Worm (Caenorhabditis elegans) whole organism, late embryonic: ENCODE data around the gene lron-7.

Source experiments
- ama-1 ChIP-seq: fragments of 150-350 bp; optimal IDR thresholded peaks from 2 replicates; lab custom pipeline; 2014
- ceh-30 ChIP-seq: fragments of 150-350 bp; optimal IDR thresholded peaks from 2 replicates; lab custom pipeline; 2014; ENCODE audit warnings: missing biosample characterization, missing genetic modification characterization
- fkh-10 ChIP-seq: fragments of 150-350 bp; optimal IDR thresholded peaks from 2 replicates; lab custom pipeline; 2014; ENCODE audit warnings: missing biosample characterization, missing genetic modification reagents, missing genetic modification characterization
- fkh-6 ChIP-seq: sonication (generic microtip); optimal IDR thresholded peaks from 2 replicates; lab custom pipeline; 2016; ENCODE audit warnings: missing genetic modification characterization, missing compliant biosample characterization
- hlh-13 ChIP-seq: fragments of 200-800 bp; sonication (Bioruptor generic); optimal IDR thresholded peaks from 2 replicates; lab custom pipeline; 2018; ENCODE audit warnings: mild to moderate bottlenecking, missing genetic modification characterization, missing compliant biosample characterization
- lin-11 ChIP-seq: fragments of 200-800 bp; sonication (Bioruptor generic); optimal IDR thresholded peaks from 2 replicates; lab custom pipeline; 2018; ENCODE audit warnings: mild to moderate bottlenecking, missing genetic modification characterization, missing compliant biosample characterization
- odd-2 ChIP-seq: sonication (generic microtip); optimal IDR thresholded peaks from 2 replicates; lab custom pipeline; 2017; ENCODE audit warnings: antibody characterized with exemption, mild to moderate bottlenecking, missing genetic modification characterization, missing compliant biosample characterization
- sox-4 ChIP-seq: sonication (generic microtip); optimal IDR thresholded peaks from 2 replicates; lab custom pipeline; 2017; ENCODE audit warnings: mild to moderate bottlenecking, missing genetic modification characterization, inconsistent platforms, missing compliant biosample characterization
- tbx-2 ChIP-seq: sonication (generic microtip); optimal IDR thresholded peaks from 2 replicates; lab custom pipeline; 2016; ENCODE audit warnings: missing genetic modification characterization, missing compliant biosample characterization

DNA sequence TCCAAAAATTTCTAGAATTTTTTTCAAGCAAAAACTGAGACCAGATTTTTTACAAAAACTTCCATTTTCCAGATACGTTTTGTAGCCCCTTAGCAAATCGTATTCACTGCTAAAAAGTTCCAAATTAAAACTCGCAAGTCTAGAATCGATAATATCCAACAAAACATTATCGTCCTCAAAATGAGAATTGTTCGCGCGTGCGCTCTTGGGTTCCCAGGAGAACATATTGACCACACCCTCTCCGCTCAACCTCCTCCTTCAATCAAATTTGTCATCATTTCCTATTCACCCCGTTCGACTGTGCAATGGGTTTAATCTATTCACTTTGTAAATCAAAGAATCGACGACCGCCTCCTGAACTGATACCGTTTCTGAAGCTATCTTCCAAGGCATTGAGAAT is 19.9 kb downstream of the lron-7 start:
- TF ChIP-seq odd-2 (tag; lab: Kevin White, UChicago) (no peak), ceh-30 (no peak), hlh-13 (GFP tag; lab: Kevin White, UChicago) (no peak), sox-4 (tag; lab: Kevin White, UChicago) (no peak), fkh-6 (tag; lab: Kevin White, UChicago) (no peak), lin-11 (tag; lab: Kevin White, UChicago) (no peak), fkh-10 (GFP tag; lab: Kevin White, UChicago) (no peak), tbx-2 (tag; lab: Kevin White, UChicago) (no peak), ama-1 (lab: Kevin White, UChicago) (no peak)
